Fruit fly (Drosophila melanogaster) whole organism, adult: ENCODE measurements around the gene CG43693.

Experiments used
- CG12768 ChIP-seq: fragments of 200-800 bp; sonication (Bioruptor generic); optimal IDR thresholded peaks from 2 replicates; lab custom pipeline; 2017; ENCODE audit warnings: missing biosample characterization, missing genetic modification characterization, mild to moderate bottlenecking, moderate library complexity, missing genetic modification reagents
- CG5204 ChIP-seq: fragments of 200-800 bp; sonication (Bioruptor generic); optimal IDR thresholded peaks from 2 replicates; lab custom pipeline; 2016; ENCODE audit warnings: missing biosample characterization, missing genetic modification characterization
- cic ChIP-seq: fragments of 200-800 bp; sonication (Bioruptor generic); optimal IDR thresholded peaks from 2 replicates; lab custom pipeline; 2017; ENCODE audit warnings: missing biosample characterization, mild to moderate bottlenecking, missing genetic modification characterization, moderate library complexity
- tj ChIP-seq: fragments of 200-800 bp; sonication (Bioruptor generic); optimal IDR thresholded peaks from 3 replicates; lab custom pipeline; 2017; ENCODE audit warnings: missing biosample characterization, mild to moderate bottlenecking, missing genetic modification characterization, moderate library complexity

dm6 chr3L:11021958-11022357 lies 29.2 kb downstream of the CG43693 start:
- TF ChIP-seq tj (GFP tag; lab: Kevin White, UChicago) (no peak), CG5204 (no peak), CG12768 (GFP tag; lab: Kevin White, UChicago) (no peak), cic (no peak)
